Worm (Caenorhabditis elegans) whole organism, young adult: Measurements from ENCODE around the gene F09E10.7.

ENCODE experiments used
- D2030.7 ChIP-seq: fragments of 200-800 bp; sonication (Bioruptor generic); IDR thresholded peaks from 2 replicates; pipeline ENCODE4 v1.3.6; 2022; ENCODE audit warnings: missing genetic modification reagents, missing genetic modification characterization, missing compliant biosample characterization
- F49E8.2 ChIP-seq: sonication (generic microtip); optimal IDR thresholded peaks from 3 replicates; lab custom pipeline; 2017; ENCODE audit warnings: missing genetic modification characterization, mild to moderate bottlenecking, missing compliant biosample characterization, antibody characterized with exemption, moderate library complexity; ENCODE audit not compliant: insufficient read depth
- F52B5.7 ChIP-seq: sonication (generic microtip); optimal IDR thresholded peaks from 2 replicates; lab custom pipeline; 2016; ENCODE audit warnings: mild to moderate bottlenecking, missing genetic modification characterization, missing compliant biosample characterization
- T07F8.4 ChIP-seq: sonication (generic microtip); optimal IDR thresholded peaks from 2 replicates; lab custom pipeline; 2016; ENCODE audit warnings: mild to moderate bottlenecking, missing genetic modification characterization, moderate library complexity, missing compliant biosample characterization
- Y56A3A.18 ChIP-seq: fragments of 200-800 bp; sonication (Bioruptor generic); IDR thresholded peaks from 2 replicates; pipeline ENCODE4 v1.3.6; 2022; ENCODE audit warnings: missing genetic modification reagents, missing genetic modification characterization, missing compliant biosample characterization
- akir-1 ChIP-seq: fragments of 200-800 bp; sonication (Bioruptor generic); optimal IDR thresholded peaks from 2 replicates; lab custom pipeline; 2018; ENCODE audit warnings: mild to moderate bottlenecking, missing genetic modification characterization, moderate library complexity, missing compliant biosample characterization
- atf-7 ChIP-seq: sonication (generic microtip); optimal IDR thresholded peaks from 2 replicates; lab custom pipeline; 2017; ENCODE audit warnings: mild to moderate bottlenecking, missing genetic modification characterization, missing compliant biosample characterization
- cebp-1 ChIP-seq, 2 experiments: fragments of 200-800 bp in 1 of 2; sonication (Bioruptor generic) in 1 of 2; sonication (generic microtip) in 1 of 2; IDR thresholded peaks in 1 of 2; optimal IDR thresholded peaks in 1 of 2; 2 replicates each; pipeline versions ENCODE4 v1.3.6 to Lab custom; 2017 to 2022; ENCODE audit warnings: missing compliant biosample characterization in 2 of 2, missing genetic modification characterization in 2 of 2, mild to moderate bottlenecking in 1 of 2, missing genetic modification reagents in 1 of 2, moderate library complexity in 1 of 2
- ceh-79 ChIP-seq: sonication (generic microtip); optimal IDR thresholded peaks from 2 replicates; lab custom pipeline; 2017; ENCODE audit warnings: mild to moderate bottlenecking, missing genetic modification characterization, missing compliant biosample characterization
- die-1 ChIP-seq: sonication (generic microtip); optimal IDR thresholded peaks from 2 replicates; lab custom pipeline; 2016; ENCODE audit warnings: missing genotype, mild to moderate bottlenecking, missing genetic modification characterization, missing compliant biosample characterization
- dox-1 ChIP-seq: fragments of 200-800 bp; sonication (Bioruptor generic); IDR thresholded peaks from 2 replicates; pipeline ENCODE4 v1.3.6; 2022; ENCODE audit warnings: missing genetic modification reagents, missing genetic modification characterization, missing compliant biosample characterization
- egl-44 ChIP-seq: fragments of 200-800 bp; sonication (Bioruptor generic); IDR thresholded peaks from 2 replicates; pipeline ENCODE4 v1.3.6; 2022; ENCODE audit warnings: missing genetic modification reagents, missing genetic modification characterization, missing compliant biosample characterization
- egrh-3 ChIP-seq: fragments of 200-800 bp; sonication (Bioruptor generic); IDR thresholded peaks from 2 replicates; pipeline ENCODE4 v1.3.6; 2022; ENCODE audit warnings: missing genetic modification reagents, missing genetic modification characterization, missing compliant biosample characterization
- ets-4 ChIP-seq: fragments of 200-800 bp; sonication (Bioruptor generic); optimal IDR thresholded peaks from 2 replicates; lab custom pipeline; 2018; ENCODE audit warnings: mild to moderate bottlenecking, missing genetic modification characterization, missing compliant biosample characterization
- fkh-3 ChIP-seq: sonication (generic microtip); optimal IDR thresholded peaks from 2 replicates; lab custom pipeline; 2016; ENCODE audit warnings: mild to moderate bottlenecking, missing genetic modification characterization, missing compliant biosample characterization
- him-1 ChIP-seq: sonication (generic microtip); optimal IDR thresholded peaks from 2 replicates; lab custom pipeline; 2016; ENCODE audit warnings: missing genotype, missing genetic modification reagents, missing genetic modification characterization, missing compliant biosample characterization
- hmg-1.2 ChIP-seq: fragments of 200-800 bp; sonication (Bioruptor generic); IDR thresholded peaks from 2 replicates; pipeline ENCODE4 v1.3.6; 2022; ENCODE audit warnings: missing genetic modification reagents, missing genetic modification characterization, missing compliant biosample characterization
- lsl-1 ChIP-seq: fragments of 200-800 bp; sonication (Bioruptor generic); optimal IDR thresholded peaks from 2 replicates; lab custom pipeline; 2018; ENCODE audit warnings: mild to moderate bottlenecking, missing genetic modification characterization, moderate library complexity, missing compliant biosample characterization
- madf-3 ChIP-seq: fragments of 200-800 bp; sonication (Bioruptor generic); IDR thresholded peaks from 2 replicates; pipeline ENCODE4 v1.3.6; 2022; ENCODE audit warnings: missing genetic modification reagents, missing genetic modification characterization, missing compliant biosample characterization
- madf-8 ChIP-seq: fragments of 200-800 bp; sonication (Bioruptor generic); conservative IDR thresholded peaks from 2 replicates; pipeline ENCODE4 v1.3.6; 2022; ENCODE audit warnings: missing genetic modification reagents, missing genetic modification characterization, missing compliant biosample characterization
- mcd-1 ChIP-seq: fragments of 200-800 bp; sonication (Bioruptor generic); IDR thresholded peaks from 2 replicates; pipeline ENCODE4 v1.3.6; 2022; ENCODE audit warnings: missing genetic modification reagents, missing genetic modification characterization, missing compliant biosample characterization
- nfya-1 ChIP-seq: sonication (generic microtip); optimal IDR thresholded peaks from 2 replicates; lab custom pipeline; 2017; ENCODE audit warnings: antibody characterized with exemption, missing compliant biosample characterization, missing genetic modification characterization, borderline replicate concordance; ENCODE audit not compliant: insufficient read depth
- nfya-2 ChIP-seq: fragments of 200-800 bp; sonication (Bioruptor generic); IDR thresholded peaks from 2 replicates; pipeline ENCODE4 v1.3.6; 2022; ENCODE audit warnings: missing genetic modification reagents, missing genetic modification characterization, missing compliant biosample characterization
- nhr-80 ChIP-seq: sonication (generic microtip); optimal IDR thresholded peaks from 2 replicates; lab custom pipeline; 2016; ENCODE audit warnings: missing genetic modification characterization, missing compliant biosample characterization
- pha-4 ChIP-seq: fragments of 150-350 bp; sonication (generic microtip); optimal IDR thresholded peaks from 2 replicates; lab custom pipeline; 2014; ENCODE audit warnings: missing biosample characterization, missing genetic modification reagents, missing genetic modification characterization
- snpc-3.4 ChIP-seq: sonication (generic microtip); optimal IDR thresholded peaks from 2 replicates; lab custom pipeline; 2017; ENCODE audit warnings: missing genetic modification characterization, mild to moderate bottlenecking, missing compliant biosample characterization, antibody characterized with exemption, moderate library complexity, missing genotype, missing genetic modification reagents
- snpc-4 ChIP-seq, 5 experiments: fragments of 150-350 bp in 1 of 5; sonication (generic microtip) in 4 of 5; optimal IDR thresholded peaks; 2 replicates each; lab custom pipeline; 2014 to 2018; ENCODE audit warnings: missing genetic modification characterization in 5 of 5, missing biosample characterization in 3 of 5, antibody characterized with exemption in 2 of 5, mild to moderate bottlenecking in 2 of 5, missing compliant biosample characterization in 2 of 5, missing genotype in 2 of 5, moderate library complexity in 2 of 5, missing genetic modification reagents in 1 of 5
- unc-130 ChIP-seq: sonication (generic microtip); optimal IDR thresholded peaks from 2 replicates; lab custom pipeline; 2016; ENCODE audit warnings: missing genetic modification reagents, missing genetic modification characterization, missing compliant biosample characterization
- zfh-2 ChIP-seq: fragments of 200-800 bp; sonication (Bioruptor generic); conservative IDR thresholded peaks from 2 replicates; pipeline ENCODE4 v1.3.6; 2022; ENCODE audit warnings: missing genetic modification reagents, missing genetic modification characterization, missing compliant biosample characterization
- ztf-6 ChIP-seq: fragments of 200-800 bp; sonication (Bioruptor generic); IDR thresholded peaks from 2 replicates; pipeline ENCODE4 v1.3.6; 2022; ENCODE audit warnings: missing genetic modification reagents, missing genetic modification characterization, missing compliant biosample characterization

F09E10.7 gene

ce11 chrX:1541072-1541471 is 39.4 kb upstream of the F09E10.7 start:
- no peak for TF ChIP-seq D2030.7 (GFP tag; lab: Robert Waterston, UW)
- peak; percentile 87 for TF ChIP-seq nhr-80 (tag; lab: Kevin White, UChicago)
- peak; percentile 59 for TF ChIP-seq pha-4 (tag; lab: Kevin White, UChicago)
- TF ChIP-seq die-1, result no peak
- no peak for TF ChIP-seq lsl-1
- TF ChIP-seq akir-1 (GFP tag; lab: Kevin White, UChicago), result no peak
- TF ChIP-seq ets-4 (GFP tag; lab: Kevin White, UChicago), result peak; percentile 38
- peak; percentile 59 for TF ChIP-seq atf-7
- peak; percentile 65 for TF ChIP-seq dox-1 (GFP tag; lab: Robert Waterston, UW)
- TF ChIP-seq madf-3 (GFP tag; lab: Robert Waterston, UW), result no peak
- TF ChIP-seq snpc-3.4 (tag; lab: Kevin White, UChicago), result no peak
- TF ChIP-seq egl-44 (GFP tag; lab: Robert Waterston, UW), result 0 out of 2 replicates have a peak, but pooled peaks have one; percentile 60

- TF ChIP-seq unc-130 (GFP tag; lab: Kevin White, UChicago) (no peak), madf-8 (GFP tag; lab: Robert Waterston, UW) (0 out of 2 replicates have a peak, but pooled peaks have one; percentile 6), zfh-2 (GFP tag; lab: Robert Waterston, UW) (peak; percentile 53; the same call in 1 of the 2 replicates), snpc-4 (GFP tag; optimal IDR thresholded peaks at IDR 0.05; lab: Kevin White, UChicago) (no peak), snpc-4 (tag; optimal IDR thresholded peaks at IDR 0.05; lab: Kevin White, UChicago) (peak in 2 of 4 experiments; percentile 37 to 69), T07F8.4 (tag; lab: Kevin White, UChicago) (no peak), hmg-1.2 (GFP tag; lab: Robert Waterston, UW) (peak; percentile 27; the same call in 1 of the 2 replicates)
Measured at ce11 chrX:1538830-1539229, 37.2 kb upstream of the F09E10.7 start.

- TF ChIP-seq ceh-79, result no peak
- no peak for TF ChIP-seq him-1
- TF ChIP-seq hmg-1.2 (GFP tag; lab: Robert Waterston, UW), result peak; percentile 29; the same call in 1 of the 2 replicates
- TF ChIP-seq nfya-2, result no peak
Measured at ce11 chrX:1536138-1536537, 34.5 kb upstream of the F09E10.7 start, which contains the start of gene K06A9.2. Gene K06A9.2, plus strand, starts transcription at chrX:1536366.

ce11 chrX:1535261-1535660 is 33.6 kb upstream of the F09E10.7 start, which contains the start of gene K06A9.3:
Gene K06A9.3, minus strand, starts transcription at chrX:1535361.
- TF ChIP-seq ztf-6, result no peak
- no peak for TF ChIP-seq Y56A3A.18 (GFP tag; lab: Robert Waterston, UW)
- TF ChIP-seq hmg-1.2 (GFP tag; lab: Robert Waterston, UW), result no peak
- no peak for TF ChIP-seq F49E8.2 (tag; lab: Kevin White, UChicago)
- TF ChIP-seq fkh-3, result no peak
- no peak for TF ChIP-seq madf-8 (GFP tag; lab: Robert Waterston, UW)

ce11 chrX:1529013-1529412 is 27.4 kb upstream of the F09E10.7 start:
- TF ChIP-seq hmg-1.2 (GFP tag; lab: Robert Waterston, UW) (peak; percentile 87), mcd-1 (GFP tag; lab: Robert Waterston, UW) (peak; percentile 41; the same call in 1 of the 2 replicates), F52B5.7 (tag; lab: Kevin White, UChicago) (no peak), Y56A3A.18 (GFP tag; lab: Robert Waterston, UW) (0 out of 2 replicates have a peak, but pooled peaks have one; percentile 29), dox-1 (GFP tag; lab: Robert Waterston, UW) (no peak), egrh-3 (GFP tag; lab: Robert Waterston, UW) (peak; percentile 85), cebp-1 (GFP tag; IDR thresholded peaks at IDR 0.05; lab: Robert Waterston, UW) (no peak), cebp-1 (tag; optimal IDR thresholded peaks at IDR 0.05; lab: Kevin White, UChicago) (peak; percentile 39), zfh-2 (GFP tag; lab: Robert Waterston, UW) (peak; percentile 88), nfya-1 (tag; lab: Kevin White, UChicago) (no peak)
